Fruit fly (Drosophila melanogaster) whole organism, embryonic: ENCODE results near the gene Orc2.

Experiments used
- Adf1 ChIP-seq: fragments of 200-800 bp; sonication (Bioruptor generic); IDR thresholded peaks from 2 replicates; pipeline ENCODE4 v1.3.6; 2022; ENCODE audit warnings: missing biosample characterization, missing genetic modification characterization
- B-H2 ChIP-seq: fragments of 200-800 bp; sonication (Bioruptor generic); optimal IDR thresholded peaks from 2 replicates; lab custom pipeline; 2018; ENCODE audit warnings: missing biosample characterization, mild to moderate bottlenecking, missing genetic modification characterization
- CG11504 ChIP-seq: fragments of 200-800 bp; sonication (Bioruptor generic); optimal IDR thresholded peaks from 3 replicates; lab custom pipeline; 2019; ENCODE audit warnings: missing biosample characterization, mild to moderate bottlenecking, missing genetic modification characterization, moderate library complexity
- CG13287 ChIP-seq: fragments of 200-800 bp; sonication (Bioruptor generic); IDR thresholded peaks from 2 replicates; pipeline ENCODE4 v1.3.6; 2022; ENCODE audit warnings: missing biosample characterization, missing genetic modification characterization; ENCODE audit not compliant: partially characterized antibody
- CG14667 ChIP-seq: fragments of 200-800 bp; sonication (Bioruptor generic); IDR thresholded peaks from 2 replicates; pipeline ENCODE4 v1.3.6; 2022; ENCODE audit warnings: missing biosample characterization, missing genetic modification characterization
- CG16863 ChIP-seq: fragments of 200-800 bp; sonication (Bioruptor generic); optimal IDR thresholded peaks from 3 replicates; lab custom pipeline; 2016; ENCODE audit warnings: missing biosample characterization, missing genetic modification characterization
- CG17829 ChIP-seq: fragments of 200-800 bp; optimal IDR thresholded peaks from 2 replicates; lab custom pipeline; 2019; ENCODE audit warnings: missing biosample characterization, mild to moderate bottlenecking, missing genetic modification characterization, moderate library complexity
- CG17912 ChIP-seq: fragments of 200-800 bp; sonication (Bioruptor generic); optimal IDR thresholded peaks from 2 replicates; lab custom pipeline; 2018; ENCODE audit warnings: missing biosample characterization, mild to moderate bottlenecking, missing genetic modification characterization
- CG2199 ChIP-seq: fragments of 200-800 bp; sonication (Bioruptor generic); IDR thresholded peaks from 3 replicates; pipeline ENCODE4 v1.3.6; 2022; ENCODE audit warnings: missing biosample characterization, missing genetic modification characterization
- CG2875 ChIP-seq: fragments of 200-800 bp; sonication (Bioruptor generic); optimal IDR thresholded peaks from 2 replicates; lab custom pipeline; 2017; ENCODE audit warnings: missing biosample characterization, mild to moderate bottlenecking, missing genetic modification characterization, missing genetic modification reagents
- CG31365 ChIP-seq: fragments of 200-800 bp; sonication (Bioruptor generic); optimal IDR thresholded peaks from 2 replicates; lab custom pipeline; 2018; ENCODE audit warnings: missing biosample characterization, mild to moderate bottlenecking, missing genetic modification characterization
- CG34224 ChIP-seq: fragments of 200-800 bp; sonication (Bioruptor generic); IDR thresholded peaks from 3 replicates; pipeline ENCODE4 v1.3.6; 2022; ENCODE audit warnings: missing biosample characterization, missing genetic modification characterization; ENCODE audit not compliant: partially characterized antibody
- CG4617 ChIP-seq: fragments of 200-800 bp; sonication (Bioruptor generic); optimal IDR thresholded peaks from 3 replicates; lab custom pipeline; 2016; ENCODE audit warnings: missing biosample characterization, missing genetic modification characterization, borderline replicate concordance
- CG6683 ChIP-seq: fragments of 200-800 bp; sonication (Bioruptor generic); optimal IDR thresholded peaks from 2 replicates; lab custom pipeline; 2017; ENCODE audit warnings: missing biosample characterization, mild to moderate bottlenecking, missing genetic modification characterization, missing genetic modification reagents
- Med ChIP-seq: fragments of 200-800 bp; sonication (Bioruptor generic); peaks from one replicate; lab custom pipeline; 2016; ENCODE audit warnings: missing biosample characterization, missing genetic modification characterization, mild to moderate bottlenecking, inconsistent platforms, moderate library complexity
- Optix ChIP-seq: fragments of 200-800 bp; sonication (Bioruptor generic); IDR thresholded peaks from 3 replicates; pipeline ENCODE4 v1.3.6; 2022; ENCODE audit warnings: missing biosample characterization, missing genetic modification characterization
- Pdp1 ChIP-seq, 2 experiments: fragments of 200-800 bp; sonication (Bioruptor generic); optimal IDR thresholded peaks; 3 replicates each; lab custom pipeline; 2016; ENCODE audit warnings: missing biosample characterization in 2 of 2, missing genetic modification characterization in 2 of 2, mild to moderate bottlenecking in 1 of 2, moderate library complexity in 1 of 2
- Ravus ChIP-seq: fragments of 200-800 bp; sonication (Bioruptor generic); IDR thresholded peaks from 2 replicates; pipeline ENCODE4 v1.3.6; 2022; ENCODE audit warnings: missing biosample characterization, missing genetic modification characterization
- ase ChIP-seq: fragments of 200-800 bp; sonication (Bioruptor generic); IDR thresholded peaks from 3 replicates; pipeline ENCODE4 v1.3.6; 2022; ENCODE audit warnings: missing biosample characterization, missing genetic modification characterization
- cad ChIP-seq: fragments of >200 bp; optimal IDR thresholded peaks from 2 replicates; lab custom pipeline; 2017; ENCODE audit warnings: missing biosample characterization, missing genetic modification characterization
- chinmo ChIP-seq: fragments of 200-800 bp; sonication (Bioruptor generic); IDR thresholded peaks from 4 replicates; pipeline ENCODE4 v1.3.6; 2022; ENCODE audit warnings: missing biosample characterization, missing genetic modification characterization; ENCODE audit not compliant: partially characterized antibody
- chn ChIP-seq: fragments of 200-800 bp; sonication (Bioruptor generic); optimal IDR thresholded peaks from 2 replicates; lab custom pipeline; 2016; ENCODE audit warnings: missing biosample characterization, missing genetic modification characterization
- crc ChIP-seq: fragments of 200-800 bp; sonication (Bioruptor generic); optimal IDR thresholded peaks from 2 replicates; lab custom pipeline; 2016; ENCODE audit warnings: missing biosample characterization, missing genetic modification characterization
- en ChIP-seq: fragments of 200-800 bp; sonication (Bioruptor generic); optimal IDR thresholded peaks from 2 replicates; lab custom pipeline; 2016; ENCODE audit warnings: missing biosample characterization, missing genetic modification characterization
- eve ChIP-seq, 2 experiments: fragments of >200 bp; optimal IDR thresholded peaks; 2 replicates each; lab custom pipeline; 2017; ENCODE audit warnings: missing biosample characterization in 2 of 2, missing genetic modification characterization in 2 of 2
- fd3F ChIP-seq: fragments of 200-800 bp; sonication (Bioruptor generic); optimal IDR thresholded peaks from 2 replicates; lab custom pipeline; 2018; ENCODE audit warnings: missing biosample characterization, mild to moderate bottlenecking, missing genetic modification characterization, moderate library complexity
- fd64A ChIP-seq: fragments of 200-800 bp; sonication (Bioruptor generic); optimal IDR thresholded peaks from 3 replicates; lab custom pipeline; 2018; ENCODE audit warnings: missing biosample characterization, mild to moderate bottlenecking, missing genetic modification characterization
- gce ChIP-seq: fragments of 200-800 bp; sonication (Bioruptor generic); IDR thresholded peaks from 3 replicates; pipeline ENCODE4 v1.3.6; 2022; ENCODE audit warnings: missing biosample characterization, missing genetic modification characterization
- grau ChIP-seq: fragments of 200-800 bp; optimal IDR thresholded peaks from 3 replicates; lab custom pipeline; 2019; ENCODE audit warnings: missing biosample characterization, mild to moderate bottlenecking, missing genetic modification characterization, moderate library complexity
- lola ChIP-seq, 3 experiments: fragments of >200 bp in 2 of 3; fragments of 200-800 bp in 1 of 3; sonication (Bioruptor generic) in 1 of 3; optimal IDR thresholded peaks; 2 replicates each; lab custom pipeline; 2017 to 2019; ENCODE audit warnings: missing biosample characterization in 3 of 3, missing genetic modification characterization in 3 of 3, mild to moderate bottlenecking in 1 of 3, moderate library complexity in 1 of 3
- onecut ChIP-seq: fragments of 200-800 bp; sonication (Bioruptor generic); IDR thresholded peaks from 2 replicates; pipeline ENCODE4 v1.3.6; 2022; ENCODE audit warnings: missing biosample characterization, missing genetic modification characterization
- pan ChIP-seq, 4 experiments: fragments of >200 bp in 3 of 4; fragments of 200-800 bp in 1 of 4; sonication (Bioruptor generic) in 1 of 4; optimal IDR thresholded peaks in 3 of 4; IDR thresholded peaks in 1 of 4; 2 replicates each; pipeline versions ENCODE4 v1.3.6 to Lab custom; 2017 to 2022; ENCODE audit warnings: missing biosample characterization in 2 of 4, missing genetic modification characterization in 2 of 4, mixed read lengths in 1 of 4
- peb ChIP-seq: fragments of 200-800 bp; sonication (Bioruptor generic); IDR thresholded peaks from 2 replicates; pipeline ENCODE4 v1.3.6; 2022; ENCODE audit warnings: missing biosample characterization, missing genetic modification characterization
- sens ChIP-seq: fragments of 200-800 bp; sonication (Bioruptor generic); peaks from one replicate; lab custom pipeline; 2016; ENCODE audit warnings: missing biosample characterization, missing genetic modification characterization
- sens-2 ChIP-seq: fragments of 200-800 bp; sonication (Bioruptor generic); IDR thresholded peaks from 2 replicates; pipeline ENCODE4 v1.3.6; 2022; ENCODE audit warnings: missing biosample characterization, missing genetic modification characterization
- seq ChIP-seq: fragments of 200-800 bp; sonication (Bioruptor generic); IDR thresholded peaks from 2 replicates; pipeline ENCODE4 v1.3.6; 2022; ENCODE audit warnings: missing biosample characterization, missing genetic modification characterization
- ttk ChIP-seq: fragments of 200-800 bp; sonication (Bioruptor generic); IDR thresholded peaks from 2 replicates; pipeline ENCODE4 v2.1.2; 2022; ENCODE audit warnings: missing biosample characterization, missing genetic modification characterization
- wor ChIP-seq: fragments of 200-800 bp; sonication (Bioruptor generic); IDR thresholded peaks from 2 replicates; pipeline ENCODE4 v1.3.6; 2022; ENCODE audit warnings: missing biosample characterization, missing genetic modification characterization

Orc2 gene

dm6 chr3R:13976070-13976492 lies 11.4 kb downstream of the Orc2 start (continued):
- TF ChIP-seq CG13287 (GFP tag; lab: Robert Waterston, UW) (peak; percentile 34), B-H2 (GFP tag; lab: Kevin White, UChicago) (no peak), crc (GFP tag; lab: Kevin White, UChicago) (no peak), cad (peak; percentile 36), en (no peak), pan (optimal IDR thresholded peaks at IDR 0.05; lab: Kevin White, UChicago) (no peak), pan (GFP tag; optimal IDR thresholded peaks at IDR 0.05 in 1 of 2, IDR thresholded peaks at IDR 0.05 in 1 of 2) (peak in 1 of 2 experiments; percentile 26)

dm6 chr3R:13977126-13977991 lies 12.7 kb downstream of the Orc2 start:
- TF ChIP-seq seq (GFP tag; lab: Robert Waterston, UW) = no peak
- no peak for TF ChIP-seq Optix (GFP tag; lab: Robert Waterston, UW)
- no peak for TF ChIP-seq ttk
- TF ChIP-seq CG17912 (GFP tag; lab: Kevin White, UChicago) = no peak
- TF ChIP-seq Pdp1 (GFP tag; optimal IDR thresholded peaks at IDR 0.05; lab: Kevin White, UChicago) = peak in 1 of 2 experiments; percentile 30
- TF ChIP-seq sens = peak; percentile 78
- peak; percentile 88; the same call in 2 of the 3 replicates for TF ChIP-seq CG2199 (GFP tag; lab: Robert Waterston, UW)
- no peak for TF ChIP-seq CG17829 (tag; lab: Kevin White, UChicago)
- no peak for TF ChIP-seq wor (GFP tag; lab: Robert Waterston, UW)
- TF ChIP-seq peb (GFP tag; lab: Robert Waterston, UW) = no peak
- no peak for TF ChIP-seq chn (GFP tag; lab: Kevin White, UChicago)
- TF ChIP-seq Adf1 (GFP tag; lab: Robert Waterston, UW) = peak; percentile 14; the same call in 1 of the 2 replicates
- TF ChIP-seq lola (GFP tag; optimal IDR thresholded peaks at IDR 0.05; lab: Kevin White, UChicago) = no peak
- TF ChIP-seq CG11504 (tag; lab: Kevin White, UChicago) = peak; percentile 98
- no peak for TF ChIP-seq fd64A (GFP tag; lab: Kevin White, UChicago)
- TF ChIP-seq CG4617 (GFP tag; lab: Kevin White, UChicago) = no peak
- no peak for TF ChIP-seq fd3F (GFP tag; lab: Kevin White, UChicago)
- no peak for TF ChIP-seq CG2875 (GFP tag; lab: Kevin White, UChicago)
- no peak for TF ChIP-seq Ravus
- no peak for TF ChIP-seq CG6683 (GFP tag; lab: Kevin White, UChicago)
- peak in 1 of 2 experiments; percentile 19 for TF ChIP-seq eve (GFP tag; optimal IDR thresholded peaks at IDR 0.05; lab: Kevin White, UChicago)
- TF ChIP-seq onecut (GFP tag; lab: Robert Waterston, UW) = peak; percentile 51; the same call in 1 of the 2 replicates
- no peak for TF ChIP-seq gce
- peak; percentile 52 for TF ChIP-seq Med (GFP tag; lab: Kevin White, UChicago)
- no peak for TF ChIP-seq ase
- TF ChIP-seq CG34224 (GFP tag; lab: Robert Waterston, UW) = 0 out of 3 replicates have a peak, but pooled peaks have one; percentile 20
- TF ChIP-seq grau (tag; lab: Kevin White, UChicago) = no peak
- TF ChIP-seq CG31365 (tag; lab: Kevin White, UChicago) = no peak
- TF ChIP-seq CG14667 = no peak
- 0 out of 2 replicates have a peak, but pooled peaks have one; percentile 29 for TF ChIP-seq sens-2 (GFP tag; lab: Robert Waterston, UW)
- 0 out of 4 replicates have a peak, but pooled peaks have one; percentile 52 for TF ChIP-seq chinmo (GFP tag; lab: Robert Waterston, UW)
- TF ChIP-seq CG16863 (GFP tag; lab: Kevin White, UChicago) = no peak
